Fruit fly (Drosophila melanogaster) whole organism, embryonic: ENCODE measurements around the gene Hrs.

Source experiments
- Atf6 ChIP-seq: fragments of 200-800 bp; sonication (Bioruptor generic); IDR thresholded peaks from 2 replicates; pipeline ENCODE4 v1.3.6; 2022; ENCODE audit warnings: missing biosample characterization, missing genetic modification characterization
- BEAF-32 ChIP-seq: fragments of 200-800 bp; sonication (Bioruptor generic); optimal IDR thresholded peaks from 3 replicates; lab custom pipeline; 2017; ENCODE audit warnings: missing biosample characterization, missing genetic modification characterization, mild to moderate bottlenecking, moderate library complexity, missing genetic modification reagents
- C15 ChIP-seq: fragments of 200-800 bp; sonication (Bioruptor generic); IDR thresholded peaks from 3 replicates; pipeline ENCODE4 v1.3.6; 2022; ENCODE audit warnings: missing biosample characterization, missing genetic modification characterization
- CG10274 ChIP-seq: fragments of 200-800 bp; sonication (Bioruptor generic); optimal IDR thresholded peaks from 3 replicates; lab custom pipeline; 2017; ENCODE audit warnings: missing biosample characterization, mild to moderate bottlenecking, missing genetic modification characterization
- CG10543 ChIP-seq: fragments of 200-800 bp; sonication (Bioruptor generic); optimal IDR thresholded peaks from 3 replicates; lab custom pipeline; 2017; ENCODE audit warnings: missing biosample characterization, mild to moderate bottlenecking, missing genetic modification characterization, moderate library complexity
- CG11560 ChIP-seq: fragments of 200-800 bp; sonication (Bioruptor generic); IDR thresholded peaks from 3 replicates; pipeline ENCODE4 v1.3.6; 2022; ENCODE audit warnings: missing biosample characterization, missing genetic modification characterization
- CG11723 ChIP-seq: fragments of 200-800 bp; sonication (Bioruptor generic); optimal IDR thresholded peaks from 2 replicates; lab custom pipeline; 2017; ENCODE audit warnings: missing biosample characterization, mild to moderate bottlenecking, missing genetic modification characterization
- CG12769 ChIP-seq: fragments of 200-800 bp; sonication (Bioruptor generic); optimal IDR thresholded peaks from 2 replicates; lab custom pipeline; 2019; ENCODE audit warnings: missing biosample characterization, mild to moderate bottlenecking, missing genetic modification characterization, moderate library complexity
- CG14441 ChIP-seq: fragments of 200-800 bp; sonication (Bioruptor generic); IDR thresholded peaks from 2 replicates; pipeline ENCODE4 v1.3.6; 2022; ENCODE audit warnings: missing biosample characterization, missing genetic modification characterization
- CG1529 ChIP-seq: fragments of 200-800 bp; sonication (Bioruptor generic); optimal IDR thresholded peaks from 3 replicates; lab custom pipeline; 2018; ENCODE audit warnings: missing biosample characterization, missing genetic modification characterization
- CG16863 ChIP-seq: fragments of 200-800 bp; sonication (Bioruptor generic); optimal IDR thresholded peaks from 3 replicates; lab custom pipeline; 2016; ENCODE audit warnings: missing biosample characterization, missing genetic modification characterization
- CG17612 ChIP-seq: fragments of 200-800 bp; sonication (Bioruptor generic); IDR thresholded peaks from 2 replicates; pipeline ENCODE4 v1.3.6; 2022; ENCODE audit warnings: missing biosample characterization, missing genetic modification characterization
- CG2199 ChIP-seq: fragments of 200-800 bp; sonication (Bioruptor generic); IDR thresholded peaks from 3 replicates; pipeline ENCODE4 v1.3.6; 2022; ENCODE audit warnings: missing biosample characterization, missing genetic modification characterization
- CG3726 ChIP-seq: fragments of 200-800 bp; sonication (Bioruptor generic); IDR thresholded peaks from 3 replicates; pipeline ENCODE4, ENCODE4 v1.3.6; 2022; ENCODE audit warnings: missing biosample characterization, missing genetic modification characterization
- CG3995 ChIP-seq: fragments of 200-800 bp; sonication (Bioruptor generic); optimal IDR thresholded peaks from 3 replicates; lab custom pipeline; 2016; ENCODE audit warnings: missing biosample characterization, missing genetic modification characterization
- CG4730 ChIP-seq: fragments of 200-800 bp; sonication (Bioruptor generic); IDR thresholded peaks from 2 replicates; pipeline ENCODE4 v1.3.6; 2022; ENCODE audit warnings: missing biosample characterization, missing genetic modification characterization
- CG7928 ChIP-seq: fragments of 200-800 bp; sonication (Bioruptor generic); optimal IDR thresholded peaks from 2 replicates; lab custom pipeline; 2017; ENCODE audit warnings: missing biosample characterization, mild to moderate bottlenecking, missing genetic modification characterization
- CG9817 ChIP-seq: fragments of 200-800 bp; sonication (Bioruptor generic); optimal IDR thresholded peaks from 2 replicates; lab custom pipeline; 2018; ENCODE audit warnings: missing biosample characterization, mild to moderate bottlenecking, missing genetic modification characterization, moderate library complexity
- CkIIα-i1 ChIP-seq: fragments of 200-800 bp; sonication (Bioruptor generic); IDR thresholded peaks from 2 replicates; pipeline ENCODE4 v1.3.6; 2022; ENCODE audit warnings: missing biosample characterization, missing genetic modification characterization
- Dfd ChIP-seq, 2 experiments: fragments of >200 bp; optimal IDR thresholded peaks; 2 replicates each; lab custom pipeline; 2017; ENCODE audit warnings: missing biosample characterization in 2 of 2, missing genetic modification characterization in 2 of 2
- Dp ChIP-seq: fragments of 200-800 bp; sonication (Bioruptor generic); optimal IDR thresholded peaks from 2 replicates; lab custom pipeline; 2018; ENCODE audit warnings: missing biosample characterization, mild to moderate bottlenecking, missing genetic modification characterization, moderate library complexity
- Hmx ChIP-seq: fragments of 200-800 bp; sonication (Bioruptor generic); optimal IDR thresholded peaks from 2 replicates; lab custom pipeline; 2016; ENCODE audit warnings: missing biosample characterization, missing genetic modification characterization
- Hr3 ChIP-seq: fragments of 200-800 bp; sonication (Bioruptor generic); optimal IDR thresholded peaks from 3 replicates; lab custom pipeline; 2016; ENCODE audit warnings: missing biosample characterization, missing genetic modification characterization
- Hr78 ChIP-seq, 2 experiments: fragments of 200-800 bp in 1 of 2; fragments of >200 bp in 1 of 2; sonication (Bioruptor generic) in 1 of 2; optimal IDR thresholded peaks; 2 replicates each; lab custom pipeline; 2017 to 2019; ENCODE audit warnings: missing biosample characterization in 2 of 2, missing genetic modification characterization in 2 of 2, mild to moderate bottlenecking in 1 of 2, moderate library complexity in 1 of 2
- MESR4 ChIP-seq: fragments of 200-800 bp; sonication (Bioruptor generic); optimal IDR thresholded peaks from 2 replicates; lab custom pipeline; 2018; ENCODE audit warnings: missing biosample characterization, mild to moderate bottlenecking, missing genetic modification characterization, moderate library complexity
- Mrtf ChIP-seq: fragments of 200-800 bp; sonication (Bioruptor generic); IDR thresholded peaks from 3 replicates; pipeline ENCODE4 v1.3.6; 2022; ENCODE audit warnings: missing biosample characterization, missing genetic modification characterization
- Nf-YB ChIP-seq: fragments of 200-800 bp; sonication (Bioruptor generic); optimal IDR thresholded peaks from 3 replicates; lab custom pipeline; 2019; ENCODE audit warnings: missing biosample characterization, mild to moderate bottlenecking, missing genetic modification characterization, moderate library complexity
- Sry-β ChIP-seq: fragments of 200-800 bp; sonication (Bioruptor generic); optimal IDR thresholded peaks from 2 replicates; lab custom pipeline; 2018; ENCODE audit warnings: missing biosample characterization, mild to moderate bottlenecking, missing genetic modification characterization, moderate library complexity
- Trl ChIP-seq, 3 experiments: fragments of >200 bp in 2 of 3; fragments of 200-800 bp in 1 of 3; sonication (Bioruptor generic) in 1 of 3; optimal IDR thresholded peaks; 2 replicates in 1 of 3; 3 replicates in 2 of 3; lab custom pipeline; 2016 to 2017; ENCODE audit warnings: missing biosample characterization in 1 of 3, missing genetic modification characterization in 1 of 3
- Xbp1 ChIP-seq: fragments of 200-800 bp; sonication (Bioruptor generic); optimal IDR thresholded peaks from 3 replicates; lab custom pipeline; 2016; ENCODE audit warnings: missing biosample characterization, mild to moderate bottlenecking, missing genetic modification characterization
- amos ChIP-seq: fragments of 200-800 bp; sonication (Bioruptor generic); IDR thresholded peaks from 2 replicates; pipeline ENCODE4 v1.3.6; 2022; ENCODE audit warnings: missing biosample characterization, missing genetic modification characterization; ENCODE audit not compliant: partially characterized antibody
- ap ChIP-seq: fragments of 200-800 bp; sonication (Bioruptor generic); IDR thresholded peaks from 2 replicates; pipeline ENCODE4 v1.3.6; 2022; ENCODE audit warnings: missing biosample characterization, missing genetic modification characterization
- ash1 ChIP-seq: fragments of 200-800 bp; sonication (Bioruptor generic); optimal IDR thresholded peaks from 2 replicates; lab custom pipeline; 2018; ENCODE audit warnings: missing biosample characterization, mild to moderate bottlenecking, missing genetic modification characterization
- bbx ChIP-seq: fragments of 200-800 bp; sonication (Bioruptor generic); IDR thresholded peaks from 2 replicates; pipeline ENCODE4 v1.3.6; 2022; ENCODE audit warnings: missing biosample characterization, missing genetic modification characterization; ENCODE audit not compliant: partially characterized antibody
- dysf ChIP-seq: fragments of 200-800 bp; sonication (Bioruptor generic); IDR thresholded peaks from 3 replicates; pipeline ENCODE4 v1.3.6; 2022; ENCODE audit warnings: missing biosample characterization, missing genetic modification characterization
- gt ChIP-seq: fragments of 200-800 bp; sonication (Bioruptor generic); IDR thresholded peaks from 2 replicates; pipeline ENCODE4 v1.3.6; 2022; ENCODE audit warnings: missing biosample characterization, missing genetic modification characterization
- inv ChIP-seq: fragments of 200-800 bp; sonication (Bioruptor generic); IDR thresholded peaks from 2 replicates; pipeline ENCODE4 v1.3.6; 2022; ENCODE audit warnings: missing biosample characterization, missing genetic modification characterization; ENCODE audit not compliant: partially characterized antibody
- jumu ChIP-seq: fragments of 200-800 bp; sonication (Bioruptor generic); optimal IDR thresholded peaks from 3 replicates; lab custom pipeline; 2016; ENCODE audit warnings: missing biosample characterization, missing genetic modification characterization
- maf-S ChIP-seq: fragments of 200-800 bp; sonication (Bioruptor generic); optimal IDR thresholded peaks from 2 replicates; lab custom pipeline; 2016; ENCODE audit warnings: missing biosample characterization, missing genetic modification characterization
- nerfin-1 ChIP-seq: fragments of 200-800 bp; sonication (Bioruptor generic); optimal IDR thresholded peaks from 3 replicates; lab custom pipeline; 2019; ENCODE audit warnings: missing biosample characterization, mild to moderate bottlenecking, missing genetic modification characterization, moderate library complexity
- pita ChIP-seq: fragments of 200-800 bp; sonication (Bioruptor generic); optimal IDR thresholded peaks from 2 replicates; lab custom pipeline; 2017; ENCODE audit warnings: missing biosample characterization, mild to moderate bottlenecking, missing genetic modification characterization
- sens-2 ChIP-seq: fragments of 200-800 bp; sonication (Bioruptor generic); IDR thresholded peaks from 2 replicates; pipeline ENCODE4 v1.3.6; 2022; ENCODE audit warnings: missing biosample characterization, missing genetic modification characterization
- slp2 ChIP-seq: fragments of 200-800 bp; sonication (Bioruptor generic); optimal IDR thresholded peaks from 2 replicates; lab custom pipeline; 2016; ENCODE audit warnings: missing biosample characterization, missing genetic modification characterization
- sna ChIP-seq: fragments of 200-800 bp; sonication (Bioruptor generic); IDR thresholded peaks from 2 replicates; pipeline ENCODE4 v1.3.6; 2022; ENCODE audit warnings: missing biosample characterization, missing genetic modification characterization; ENCODE audit not compliant: partially characterized antibody
- tgo ChIP-seq: fragments of 200-800 bp; sonication (Bioruptor generic); IDR thresholded peaks from 3 replicates; pipeline ENCODE4 v1.3.6; 2022; ENCODE audit warnings: missing biosample characterization, missing genetic modification characterization
- tll ChIP-seq, 2 experiments: fragments of 200-800 bp in 1 of 2; fragments of >200 bp in 1 of 2; sonication (Bioruptor generic) in 1 of 2; optimal IDR thresholded peaks; 2 replicates each; lab custom pipeline; 2017 to 2019; ENCODE audit warnings: missing biosample characterization in 2 of 2, missing genetic modification characterization in 2 of 2, mild to moderate bottlenecking in 1 of 2, moderate library complexity in 1 of 2
- vnd ChIP-seq: fragments of 200-800 bp; sonication (Bioruptor generic); IDR thresholded peaks from 3 replicates; pipeline ENCODE4 v1.3.6; 2022; ENCODE audit warnings: missing biosample characterization, missing genetic modification characterization; ENCODE audit not compliant: partially characterized antibody
- wdn ChIP-seq: fragments of 200-800 bp; sonication (Bioruptor generic); IDR thresholded peaks from 2 replicates; pipeline ENCODE4 v1.3.6; 2022; ENCODE audit warnings: missing biosample characterization, missing genetic modification characterization
- wor ChIP-seq: fragments of 200-800 bp; sonication (Bioruptor generic); IDR thresholded peaks from 2 replicates; pipeline ENCODE4 v1.3.6; 2022; ENCODE audit warnings: missing biosample characterization, missing genetic modification characterization
- zfh1 ChIP-seq: fragments of 200-800 bp; sonication (Bioruptor generic); IDR thresholded peaks from 3 replicates; pipeline ENCODE4 v1.3.6; 2022; ENCODE audit warnings: missing biosample characterization, missing genetic modification characterization

Gene Hrs

DNA sequence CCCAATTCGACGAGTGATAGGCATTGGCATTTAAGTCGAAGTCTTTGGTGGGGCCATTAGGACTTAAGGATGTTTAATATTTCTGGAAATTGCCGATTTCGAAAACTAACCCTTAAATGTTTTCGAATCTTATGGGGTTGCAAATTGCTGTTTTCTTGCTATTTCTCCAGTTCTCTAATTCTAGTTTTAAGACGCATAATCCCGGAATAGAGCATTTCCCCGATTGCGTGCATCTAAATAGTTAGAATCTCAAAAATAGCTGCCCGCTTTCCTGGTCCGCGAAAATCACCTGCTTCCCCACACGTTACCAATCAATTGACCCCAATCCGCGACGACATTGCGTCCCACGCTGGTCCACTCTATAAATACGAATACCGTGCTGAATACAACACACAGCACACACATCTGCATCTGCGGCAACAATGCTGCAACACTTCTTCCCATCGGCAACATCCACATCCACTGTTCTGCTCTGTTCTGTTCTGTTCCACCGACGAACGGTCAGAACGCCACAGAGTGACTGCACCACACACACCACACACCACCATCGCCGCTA lies 12.2 kb downstream of the Hrs start, which contains the start of gene Bacc (continued):
- TF ChIP-seq Hr78 (GFP tag; optimal IDR thresholded peaks at IDR 0.05; lab: Kevin White, UChicago) (peak in 1 of 2 experiments; percentile 41), gt (GFP tag; lab: Robert Waterston, UW) (no peak), CG9817 (peak; percentile 78), nerfin-1 (tag; lab: Kevin White, UChicago) (peak; percentile 67), tll (GFP tag; optimal IDR thresholded peaks at IDR 0.05; lab: Kevin White, UChicago) (no peak), Mrtf (no peak), CG3726 (GFP tag; lab: Robert Waterston, UW) (no peak), CG3995 (GFP tag; lab: Kevin White, UChicago) (peak; percentile 73), ap (no peak), tgo (no peak), slp2 (GFP tag; lab: Kevin White, UChicago) (peak; percentile 83), CG12769 (peak; percentile 88), CG1529 (peak; percentile 88), wor (GFP tag; lab: Robert Waterston, UW) (no peak), Atf6 (no peak), CG16863 (GFP tag; lab: Kevin White, UChicago) (peak; percentile 83), sna (GFP tag; lab: Robert Waterston, UW) (no peak), CG10543 (GFP tag; lab: Kevin White, UChicago) (peak; percentile 74), amos (no peak), MESR4 (GFP tag; lab: Kevin White, UChicago) (peak; percentile 5), Dfd (GFP tag; optimal IDR thresholded peaks at IDR 0.05; lab: Kevin White, UChicago) (peak in 1 of 2 experiments; percentile 61), CG14441 (GFP tag; lab: Robert Waterston, UW) (no peak), CG11723 (GFP tag; lab: Kevin White, UChicago) (peak; percentile 91), Sry-β (GFP tag; lab: Kevin White, UChicago) (no peak), CG7928 (GFP tag; lab: Kevin White, UChicago) (peak; percentile 16), Xbp1 (peak; percentile 73), C15 (no peak), BEAF-32 (no peak), CG17612 (GFP tag; lab: Robert Waterston, UW) (no peak), pita (GFP tag; lab: Kevin White, UChicago) (no peak), bbx (GFP tag; lab: Robert Waterston, UW) (no peak), CG11560 (tag; lab: Robert Waterston, UW) (no peak), CG4730 (no peak), Trl (optimal IDR thresholded peaks at IDR 0.05; lab: Kevin White, UChicago) (no peak), Trl (GFP tag; optimal IDR thresholded peaks at IDR 0.05; lab: Kevin White, UChicago) (peak; percentile 86), CG2199 (GFP tag; lab: Robert Waterston, UW) (no peak), maf-S (GFP tag; lab: Kevin White, UChicago) (peak; percentile 83), dysf (GFP tag; lab: Robert Waterston, UW) (no peak), wdn (GFP tag; lab: Robert Waterston, UW) (no peak), Hr3 (GFP tag; lab: Kevin White, UChicago) (peak; percentile 86), Dp (GFP tag; lab: Kevin White, UChicago) (no peak), CkIIα-i1 (GFP tag; lab: Robert Waterston, UW) (no peak), Nf-YB (GFP tag; lab: Kevin White, UChicago) (peak; percentile 61), jumu (no peak), Hmx (GFP tag; lab: Kevin White, UChicago) (peak; percentile 88), CG10274 (peak; percentile 86), vnd (GFP tag; lab: Robert Waterston, UW) (no peak), sens-2 (GFP tag; lab: Robert Waterston, UW) (no peak), inv (GFP tag; lab: Robert Waterston, UW) (no peak), zfh1 (no peak), ash1 (GFP tag; lab: Kevin White, UChicago) (no peak)
